Worm (Caenorhabditis elegans) whole organism, late embryonic: ENCODE measurements around the gene D2085.7.

Source experiments
- C38D4.7 ChIP-seq: fragments of 200-800 bp; sonication (Bioruptor generic); optimal IDR thresholded peaks from 2 replicates; lab custom pipeline; 2018; ENCODE audit warnings: mild to moderate bottlenecking, missing genetic modification characterization, moderate library complexity, missing compliant biosample characterization
- ahr-1 ChIP-seq: sonication (generic microtip); optimal IDR thresholded peaks from 2 replicates; lab custom pipeline; 2016; ENCODE audit warnings: missing genetic modification characterization, missing compliant biosample characterization
- ceh-14 ChIP-seq: sonication (generic microtip); optimal IDR thresholded peaks from 2 replicates; lab custom pipeline; 2016; ENCODE audit warnings: missing genotype, missing genetic modification characterization, missing compliant biosample characterization
- che-1 ChIP-seq: sonication (generic microtip); optimal IDR thresholded peaks from 2 replicates; lab custom pipeline; 2016; ENCODE audit warnings: mild to moderate bottlenecking, missing genetic modification characterization, missing compliant biosample characterization
- elt-2 ChIP-seq: sonication (generic microtip); optimal IDR thresholded peaks from 2 replicates; lab custom pipeline; 2016; ENCODE audit warnings: missing genetic modification reagents, missing genetic modification characterization, missing compliant biosample characterization
- fkh-10 ChIP-seq: fragments of 150-350 bp; optimal IDR thresholded peaks from 2 replicates; lab custom pipeline; 2014; ENCODE audit warnings: missing biosample characterization, missing genetic modification reagents, missing genetic modification characterization
- hlh-13 ChIP-seq: fragments of 200-800 bp; sonication (Bioruptor generic); optimal IDR thresholded peaks from 2 replicates; lab custom pipeline; 2018; ENCODE audit warnings: mild to moderate bottlenecking, missing genetic modification characterization, missing compliant biosample characterization
- lin-11 ChIP-seq: fragments of 200-800 bp; sonication (Bioruptor generic); optimal IDR thresholded peaks from 2 replicates; lab custom pipeline; 2018; ENCODE audit warnings: mild to moderate bottlenecking, missing genetic modification characterization, missing compliant biosample characterization
- pqm-1 ChIP-seq: sonication (generic microtip); optimal IDR thresholded peaks from 2 replicates; lab custom pipeline; 2016; ENCODE audit warnings: missing genetic modification characterization, missing compliant biosample characterization
- ref-2 ChIP-seq: sonication (generic microtip); optimal IDR thresholded peaks from 2 replicates; lab custom pipeline; 2016; ENCODE audit warnings: missing genetic modification characterization, missing compliant biosample characterization
- ttx-3 ChIP-seq: sonication (generic microtip); optimal IDR thresholded peaks from 2 replicates; lab custom pipeline; 2016; ENCODE audit warnings: missing genetic modification reagents, missing genetic modification characterization, missing compliant biosample characterization
- unc-86 ChIP-seq: sonication (generic microtip); optimal IDR thresholded peaks from 2 replicates; lab custom pipeline; 2016; ENCODE audit warnings: missing genetic modification characterization, missing compliant biosample characterization

- TF ChIP-seq fkh-10 (GFP tag; lab: Kevin White, UChicago) (no peak), lin-11 (no peak), pqm-1 (tag; lab: Kevin White, UChicago) (no peak), ttx-3 (no peak), ref-2 (tag; lab: Kevin White, UChicago) (no peak), ahr-1 (tag; lab: Kevin White, UChicago) (no peak), che-1 (no peak), unc-86 (tag; lab: Kevin White, UChicago) (no peak), ceh-14 (tag; lab: Kevin White, UChicago) (no peak), C38D4.7 (GFP tag; lab: Kevin White, UChicago) (no peak), elt-2 (tag; lab: Kevin White, UChicago) (no peak), hlh-13 (no peak)
These were observed 6.8 kb upstream of the D2085.7 start, which contains the start of gene cutl-12 for ce11 chrII:8634386-8634785.
